Fruit fly (Drosophila melanogaster) whole organism, prepupa: ENCODE measurements around the gene GluRIA.

Source experiments
- Blimp-1 ChIP-seq: fragments of 200-800 bp; sonication (Bioruptor generic); optimal IDR thresholded peaks from 3 replicates; lab custom pipeline; 2017; ENCODE audit warnings: missing biosample characterization, missing genetic modification characterization, mild to moderate bottlenecking, moderate library complexity, missing genetic modification reagents
- CG10631 ChIP-seq: fragments of 200-800 bp; sonication (Bioruptor generic); optimal IDR thresholded peaks from 2 replicates; lab custom pipeline; 2016; ENCODE audit warnings: missing biosample characterization, missing genetic modification characterization
- CG10669 ChIP-seq: fragments of 200-800 bp; sonication (Bioruptor generic); optimal IDR thresholded peaks from 3 replicates; lab custom pipeline; 2018; ENCODE audit warnings: missing biosample characterization, mild to moderate bottlenecking, missing genetic modification characterization, moderate library complexity
- CG11294 ChIP-seq: fragments of 200-800 bp; sonication (Bioruptor generic); IDR thresholded peaks from 2 replicates; pipeline ENCODE4 v1.3.6; 2022; ENCODE audit warnings: missing biosample characterization, missing genetic modification characterization
- CG15336 ChIP-seq: fragments of 200-800 bp; sonication (Bioruptor generic); IDR thresholded peaks from 2 replicates; pipeline ENCODE4 v1.3.6; 2022; ENCODE audit warnings: missing biosample characterization, missing genetic modification characterization
- CG32006 ChIP-seq: fragments of 200-800 bp; sonication (Bioruptor generic); optimal IDR thresholded peaks from 3 replicates; lab custom pipeline; 2017; ENCODE audit warnings: missing biosample characterization, mild to moderate bottlenecking, missing genetic modification characterization
- CG34406 ChIP-seq: fragments of 200-800 bp; sonication (Bioruptor generic); optimal IDR thresholded peaks from 3 replicates; lab custom pipeline; 2016; ENCODE audit warnings: missing biosample characterization, missing genetic modification characterization
- CG4318 ChIP-seq: fragments of 200-800 bp; sonication (Bioruptor generic); optimal IDR thresholded peaks from 3 replicates; lab custom pipeline; 2017; ENCODE audit warnings: missing biosample characterization, mild to moderate bottlenecking, missing genetic modification characterization
- CG6163 ChIP-seq: fragments of 200-800 bp; sonication (Bioruptor generic); IDR thresholded peaks from 3 replicates; pipeline ENCODE4 v1.3.6; 2022; ENCODE audit warnings: missing biosample characterization, missing genetic modification characterization
- CG6276 ChIP-seq: fragments of 200-800 bp; sonication (Bioruptor generic); optimal IDR thresholded peaks from 2 replicates; lab custom pipeline; 2017; ENCODE audit warnings: missing biosample characterization, mild to moderate bottlenecking, missing genetic modification characterization
- CG6808 ChIP-seq: fragments of 200-800 bp; sonication (Bioruptor generic); optimal IDR thresholded peaks from 3 replicates; lab custom pipeline; 2017; ENCODE audit warnings: missing biosample characterization, missing genetic modification characterization, mild to moderate bottlenecking, moderate library complexity, missing genetic modification reagents
- CG6854 ChIP-seq: fragments of 200-800 bp; sonication (Bioruptor generic); optimal IDR thresholded peaks from 2 replicates; lab custom pipeline; 2017; ENCODE audit warnings: missing biosample characterization, mild to moderate bottlenecking, missing genetic modification characterization
- CG7368 ChIP-seq: fragments of 200-800 bp; sonication (Bioruptor generic); optimal IDR thresholded peaks from 3 replicates; lab custom pipeline; 2016; ENCODE audit warnings: missing biosample characterization, missing genetic modification characterization
- CG8119 ChIP-seq: fragments of 200-800 bp; sonication (Bioruptor generic); IDR thresholded peaks from 3 replicates; pipeline ENCODE4 v1.3.6; 2022; ENCODE audit warnings: missing biosample characterization, missing genetic modification characterization
- CG8319 ChIP-seq: fragments of 200-800 bp; sonication (Bioruptor generic); optimal IDR thresholded peaks from 3 replicates; lab custom pipeline; 2016; ENCODE audit warnings: missing biosample characterization, missing genetic modification characterization
- Eip75B ChIP-seq: fragments of 200-800 bp; sonication (Bioruptor generic); optimal IDR thresholded peaks from 3 replicates; lab custom pipeline; 2016; ENCODE audit warnings: missing biosample characterization, missing genetic modification characterization
- Eip78C ChIP-seq: fragments of 200-800 bp; sonication (Bioruptor generic); peaks from one replicate; lab custom pipeline; 2016; ENCODE audit warnings: missing biosample characterization, missing genetic modification characterization
- Ets96B ChIP-seq: fragments of 200-800 bp; optimal IDR thresholded peaks from 2 replicates; lab custom pipeline; 2019; ENCODE audit warnings: missing biosample characterization, mild to moderate bottlenecking, missing genetic modification characterization, moderate library complexity
- Gug ChIP-seq: fragments of 200-800 bp; sonication (Bioruptor generic); IDR thresholded peaks from 2 replicates; pipeline ENCODE4 v1.3.6; 2022; ENCODE audit warnings: missing biosample characterization, missing genetic modification characterization
- Hr4 ChIP-seq: fragments of 200-800 bp; sonication (Bioruptor generic); optimal IDR thresholded peaks from 3 replicates; lab custom pipeline; 2016; ENCODE audit warnings: missing biosample characterization, missing genetic modification characterization
- Lpt ChIP-seq: fragments of 200-800 bp; sonication (Bioruptor generic); optimal IDR thresholded peaks from 3 replicates; lab custom pipeline; 2016; ENCODE audit warnings: missing biosample characterization, missing genetic modification characterization
- OdsH ChIP-seq: fragments of 200-800 bp; sonication (Bioruptor generic); optimal IDR thresholded peaks from 3 replicates; lab custom pipeline; 2016; ENCODE audit warnings: missing biosample characterization, missing genetic modification characterization
- Sox14 ChIP-seq: fragments of 200-800 bp; sonication (Bioruptor generic); optimal IDR thresholded peaks from 3 replicates; lab custom pipeline; 2016; ENCODE audit warnings: missing biosample characterization, missing genetic modification characterization
- Sox15 ChIP-seq: fragments of 200-800 bp; sonication (Bioruptor generic); optimal IDR thresholded peaks from 3 replicates; lab custom pipeline; 2016; ENCODE audit warnings: missing biosample characterization, missing genetic modification characterization
- achi ChIP-seq: fragments of 200-800 bp; sonication (Bioruptor generic); optimal IDR thresholded peaks from 3 replicates; lab custom pipeline; 2016; ENCODE audit warnings: missing biosample characterization, missing genetic modification characterization
- acj6 ChIP-seq: fragments of 200-800 bp; sonication (Bioruptor generic); optimal IDR thresholded peaks from 3 replicates; lab custom pipeline; 2016; ENCODE audit warnings: missing biosample characterization, missing genetic modification characterization
- cyc ChIP-seq: fragments of 200-800 bp; sonication (Bioruptor generic); optimal IDR thresholded peaks from 3 replicates; lab custom pipeline; 2016; ENCODE audit warnings: missing biosample characterization, missing genetic modification characterization
- eg ChIP-seq: fragments of 200-800 bp; sonication (Bioruptor generic); IDR thresholded peaks from 3 replicates; pipeline ENCODE4 v1.3.6; 2022; ENCODE audit warnings: missing biosample characterization, missing genetic modification characterization
- esn ChIP-seq: fragments of 200-800 bp; sonication (Bioruptor generic); optimal IDR thresholded peaks from 2 replicates; lab custom pipeline; 2016; ENCODE audit warnings: missing biosample characterization, mild to moderate bottlenecking, missing genetic modification characterization, moderate library complexity
- fd85E ChIP-seq: fragments of 200-800 bp; sonication (Bioruptor generic); optimal IDR thresholded peaks from 3 replicates; lab custom pipeline; 2016; ENCODE audit warnings: missing biosample characterization, missing genetic modification characterization
- lz ChIP-seq: fragments of 200-800 bp; sonication (Bioruptor generic); optimal IDR thresholded peaks from 3 replicates; lab custom pipeline; 2016; ENCODE audit warnings: missing biosample characterization, missing genetic modification characterization
- net ChIP-seq: fragments of 200-800 bp; sonication (Bioruptor generic); optimal IDR thresholded peaks from 3 replicates; lab custom pipeline; 2016; ENCODE audit warnings: missing biosample characterization, missing genetic modification characterization
- pdm3 ChIP-seq: fragments of 200-800 bp; sonication (Bioruptor generic); optimal IDR thresholded peaks from 3 replicates; lab custom pipeline; 2016; ENCODE audit warnings: missing biosample characterization, missing genetic modification characterization
- ss ChIP-seq, 2 experiments: fragments of 200-800 bp; sonication (Bioruptor generic); optimal IDR thresholded peaks; 2 replicates in 1 of 2; 3 replicates in 1 of 2; lab custom pipeline; 2017 to 2018; ENCODE audit warnings: mild to moderate bottlenecking in 2 of 2, missing biosample characterization in 2 of 2, missing genetic modification characterization in 2 of 2, moderate library complexity in 1 of 2
- svp ChIP-seq: fragments of 200-800 bp; sonication (Bioruptor generic); peaks from one replicate; lab custom pipeline; 2016; ENCODE audit warnings: missing biosample characterization, missing genetic modification characterization
- topi ChIP-seq: fragments of 200-800 bp; sonication (Bioruptor generic); optimal IDR thresholded peaks from 3 replicates; lab custom pipeline; 2016; ENCODE audit warnings: missing biosample characterization, missing genetic modification characterization
- vri ChIP-seq: fragments of 200-800 bp; sonication (Bioruptor generic); optimal IDR thresholded peaks from 3 replicates; lab custom pipeline; 2016; ENCODE audit warnings: missing biosample characterization, mild to moderate bottlenecking, missing genetic modification characterization

Gene GluRIA

DNA sequence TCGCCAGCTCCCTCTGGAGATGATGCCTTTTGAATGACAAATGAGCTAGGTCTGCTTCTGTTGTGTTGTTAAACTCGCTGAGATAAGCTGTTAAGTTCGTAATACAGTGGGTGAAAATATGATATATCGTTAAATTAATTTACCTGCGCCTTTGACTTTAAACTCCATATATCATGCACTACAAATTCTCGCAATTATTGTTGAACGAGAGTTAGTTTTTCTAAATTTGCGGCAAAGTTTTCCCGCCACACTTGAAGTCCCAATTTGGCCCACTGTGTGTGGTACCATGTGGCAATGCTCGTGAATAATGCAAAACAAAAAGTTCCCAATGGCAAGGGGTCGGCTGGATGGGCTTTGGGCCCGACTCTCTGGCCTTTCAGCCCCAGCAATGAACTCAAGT, 47.1 kb upstream of the GluRIA start (continued):
- TF ChIP-seq Eip75B (GFP tag; lab: Kevin White, UChicago) (peak; percentile 47), Gug (peak; percentile 60), CG6854 (no peak), Blimp-1 (GFP tag; lab: Kevin White, UChicago) (no peak), CG8319 (GFP tag; lab: Kevin White, UChicago) (peak; percentile 51), cyc (GFP tag; lab: Kevin White, UChicago) (peak; percentile 55), ss (GFP tag; optimal IDR thresholded peaks at IDR 0.05; lab: Kevin White, UChicago) (no peak), vri (peak; percentile 23), OdsH (GFP tag; lab: Kevin White, UChicago) (peak; percentile 71), CG6276 (GFP tag; lab: Kevin White, UChicago) (peak; percentile 43), CG6808 (peak; percentile 49), fd85E (GFP tag; lab: Kevin White, UChicago) (no peak)
- TF ChIP-seq, all 60 proteins: peak for 49

DNA sequence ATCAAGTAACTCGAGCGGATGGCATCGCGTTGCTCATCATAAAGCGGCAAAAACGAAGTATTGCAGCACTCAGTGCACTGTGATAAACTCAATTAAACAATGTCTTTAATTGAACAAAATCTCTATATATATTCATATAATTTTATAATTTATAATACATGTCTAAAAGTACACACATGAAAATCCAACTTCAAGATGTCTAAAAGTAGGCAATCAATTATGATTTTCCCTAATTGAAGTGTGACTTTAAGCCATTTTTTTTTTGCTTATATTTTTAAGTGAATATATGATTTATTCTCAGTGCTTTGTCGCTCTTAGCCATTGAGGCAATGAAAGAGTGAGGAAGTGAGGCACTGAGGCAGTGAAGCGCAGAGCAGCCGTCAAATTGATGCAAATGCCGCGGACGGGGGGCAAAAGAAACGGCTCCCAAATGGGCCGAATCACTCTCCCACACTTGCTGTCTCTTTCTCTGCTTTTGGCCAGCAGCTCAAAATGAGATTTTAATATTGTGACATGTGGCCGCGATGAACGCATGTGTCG, 46.4 kb upstream of the GluRIA start:
- TF ChIP-seq CG8119 (GFP tag; lab: Robert Waterston, UW) (0 out of 3 replicates have a peak, but pooled peaks have one; percentile 26), Gug (no peak), esn (no peak), topi (GFP tag; lab: Kevin White, UChicago) (peak; percentile 1), CG6276 (GFP tag; lab: Kevin White, UChicago) (no peak), achi (GFP tag; lab: Kevin White, UChicago) (peak; percentile 34), Eip75B (GFP tag; lab: Kevin White, UChicago) (no peak), CG34406 (GFP tag; lab: Kevin White, UChicago) (peak; percentile 16), Eip78C (GFP tag; lab: Kevin White, UChicago) (peak; percentile 69), Hr4 (GFP tag; lab: Kevin White, UChicago) (peak; percentile 6), CG32006 (GFP tag; lab: Kevin White, UChicago) (peak; percentile 12), acj6 (peak; percentile 42), OdsH (GFP tag; lab: Kevin White, UChicago) (peak; percentile 56), svp (GFP tag; lab: Kevin White, UChicago) (peak; percentile 27), net (GFP tag; lab: Kevin White, UChicago) (peak; percentile 16)

- TF ChIP-seq eg (GFP tag; lab: Robert Waterston, UW): peak; percentile 81; the same call in 2 of the 3 replicates
- TF ChIP-seq Lpt (GFP tag; lab: Kevin White, UChicago): no peak
- TF ChIP-seq Gug: peak; percentile 63
- TF ChIP-seq CG4318: peak; percentile 35
- peak; percentile 76 for TF ChIP-seq CG15336 (GFP tag; lab: Robert Waterston, UW)
- TF ChIP-seq Hr4 (GFP tag; lab: Kevin White, UChicago): peak; percentile 36
- TF ChIP-seq Sox15 (GFP tag; lab: Kevin White, UChicago): no peak
- no peak for TF ChIP-seq CG6163
- TF ChIP-seq CG8119 (GFP tag; lab: Robert Waterston, UW): peak; percentile 65
- TF ChIP-seq CG11294: no peak; the same call in 1 of the 2 replicates
- no peak for TF ChIP-seq CG7368
- TF ChIP-seq CG10631 (GFP tag; lab: Kevin White, UChicago): peak; percentile 17
- TF ChIP-seq achi (GFP tag; lab: Kevin White, UChicago): peak; percentile 29
- TF ChIP-seq CG6854: no peak
Observed at dm6 chr3L:6589429-6590062, 34.3 kb upstream of the GluRIA start, which contains the start of gene jv. Gene jv, minus strand, starts transcription at chr3L:6589479.

dm6 chr3L:6603266-6603734, 20.5 kb upstream of the GluRIA start, which contains the start of the genes ndl and Rexo5:
Gene ndl, minus strand, starts transcription at chr3L:6603366.
Gene Rexo5, plus strand, starts transcription at chr3L:6603684.
- no peak for TF ChIP-seq vri
- TF ChIP-seq CG4318: no peak
- no peak for TF ChIP-seq pdm3 (GFP tag; lab: Kevin White, UChicago)
- no peak for TF ChIP-seq CG6276 (GFP tag; lab: Kevin White, UChicago)
- TF ChIP-seq eg (GFP tag; lab: Robert Waterston, UW): no peak
- no peak for TF ChIP-seq Ets96B (tag; lab: Kevin White, UChicago)
- TF ChIP-seq CG34406 (GFP tag; lab: Kevin White, UChicago): no peak
- TF ChIP-seq CG10669 (GFP tag; lab: Kevin White, UChicago): no peak
- TF ChIP-seq esn: no peak
- TF ChIP-seq Hr4 (GFP tag; lab: Kevin White, UChicago): no peak
- TF ChIP-seq lz (GFP tag; lab: Kevin White, UChicago): no peak
- no peak for TF ChIP-seq Sox14 (GFP tag; lab: Kevin White, UChicago)
- no peak for TF ChIP-seq CG32006 (GFP tag; lab: Kevin White, UChicago)
